Fruit fly (Drosophila melanogaster) whole organism, pupa: Measurements from ENCODE around the gene JhI-21.

Source experiments
- CG14655 ChIP-seq: fragments of 200-800 bp; sonication (Bioruptor generic); optimal IDR thresholded peaks from 3 replicates; lab custom pipeline; 2017; ENCODE audit warnings: mild to moderate bottlenecking, missing biosample characterization, missing genetic modification reagents, missing genetic modification characterization
- EcR ChIP-seq: fragments of 200-800 bp; sonication (Bioruptor generic); optimal IDR thresholded peaks from 3 replicates; lab custom pipeline; 2019; ENCODE audit warnings: missing biosample characterization, missing genetic modification characterization, mild to moderate bottlenecking, moderate library complexity, missing genetic modification reagents
- Ets98B ChIP-seq: fragments of 200-800 bp; sonication (Bioruptor generic); IDR thresholded peaks from 2 replicates; pipeline ENCODE4 v1.3.6; 2022; ENCODE audit warnings: missing biosample characterization, missing genetic modification characterization
- Pif1B ChIP-seq: fragments of 200-800 bp; sonication (Bioruptor generic); optimal IDR thresholded peaks from 3 replicates; lab custom pipeline; 2016; ENCODE audit warnings: missing biosample characterization, missing genetic modification characterization

DNA sequence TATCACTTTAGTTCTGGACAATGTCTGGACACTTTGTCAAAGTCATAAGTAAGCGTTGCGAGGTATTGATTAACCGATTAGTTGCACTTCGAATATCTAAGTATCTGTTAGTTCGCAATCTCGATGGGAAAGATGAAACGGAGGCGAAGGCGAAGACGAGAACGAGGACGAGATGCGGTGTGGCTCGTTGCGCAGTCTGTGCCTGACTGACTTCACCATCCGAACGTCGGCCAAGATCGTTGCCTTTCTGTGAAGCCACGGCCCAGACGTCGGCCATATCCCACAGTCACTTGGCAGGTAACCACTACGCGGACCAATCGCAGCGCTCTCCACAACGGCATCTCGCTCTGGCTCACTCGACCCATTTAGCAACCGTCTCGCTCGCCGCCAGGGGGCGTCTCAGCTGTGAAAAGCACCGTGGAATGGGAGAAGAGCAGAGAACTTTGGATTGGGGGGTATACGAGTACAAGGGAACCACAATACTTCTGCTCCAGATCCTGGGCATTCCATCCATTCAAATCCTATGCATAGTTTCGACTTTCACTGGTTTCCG, 29.9 kb upstream of the JhI-21 start, which contains the start of gene prd:
- no peak for TF ChIP-seq Pif1B
- TF ChIP-seq EcR: no peak
- TF ChIP-seq CG14655 (GFP tag; lab: Kevin White, UChicago): no peak
- TF ChIP-seq Ets98B (GFP tag; lab: Robert Waterston, UW): no peak
